Worm (Caenorhabditis elegans) whole organism, young adult: Measurements from ENCODE around the gene C04C3.7.

ENCODE experiments used
- B0261.1 ChIP-seq: sonication (generic microtip); optimal IDR thresholded peaks from 2 replicates; lab custom pipeline; 2016; ENCODE audit warnings: mild to moderate bottlenecking, missing genetic modification characterization, moderate library complexity, missing compliant biosample characterization
- ccch-3 ChIP-seq: fragments of 200-800 bp; sonication (Bioruptor generic); optimal IDR thresholded peaks from 2 replicates; lab custom pipeline; 2018; ENCODE audit warnings: mild to moderate bottlenecking, missing genetic modification characterization, missing compliant biosample characterization
- ceh-91 ChIP-seq: fragments of 200-800 bp; sonication (Bioruptor generic); IDR thresholded peaks from 2 replicates; pipeline ENCODE4 v1.3.6; 2022; ENCODE audit warnings: missing genetic modification reagents, missing genetic modification characterization, missing compliant biosample characterization
- madf-10 ChIP-seq: sonication (generic microtip); optimal IDR thresholded peaks from 2 replicates; lab custom pipeline; 2016; ENCODE audit warnings: mild to moderate bottlenecking, missing genetic modification characterization, missing compliant biosample characterization
- pha-4 ChIP-seq: fragments of 150-350 bp; sonication (generic microtip); optimal IDR thresholded peaks from 2 replicates; lab custom pipeline; 2014; ENCODE audit warnings: missing biosample characterization, missing genetic modification reagents, missing genetic modification characterization

- TF ChIP-seq ceh-91 (GFP tag; lab: Robert Waterston, UW) (no peak), pha-4 (no peak), madf-10 (tag; lab: Kevin White, UChicago) (no peak), ccch-3 (no peak), B0261.1 (tag; lab: Kevin White, UChicago) (no peak)
Observed at ce11 chrIV:3436021-3436420, 2.7 kb upstream of the C04C3.7 start, which contains the start of gene srz-32.
